Fruit fly (Drosophila melanogaster) whole organism: ENCODE data around the gene CG43057.

Source experiments
- Dll ChIP-seq: fragments of >200 bp; optimal IDR thresholded peaks from 2 replicates; lab custom pipeline; 2017
- pan ChIP-seq: fragments of >200 bp; optimal IDR thresholded peaks from 2 replicates; lab custom pipeline; 2017
- psq ChIP-seq: fragments of >200 bp; optimal IDR thresholded peaks from 2 replicates; lab custom pipeline; 2017

DNA sequence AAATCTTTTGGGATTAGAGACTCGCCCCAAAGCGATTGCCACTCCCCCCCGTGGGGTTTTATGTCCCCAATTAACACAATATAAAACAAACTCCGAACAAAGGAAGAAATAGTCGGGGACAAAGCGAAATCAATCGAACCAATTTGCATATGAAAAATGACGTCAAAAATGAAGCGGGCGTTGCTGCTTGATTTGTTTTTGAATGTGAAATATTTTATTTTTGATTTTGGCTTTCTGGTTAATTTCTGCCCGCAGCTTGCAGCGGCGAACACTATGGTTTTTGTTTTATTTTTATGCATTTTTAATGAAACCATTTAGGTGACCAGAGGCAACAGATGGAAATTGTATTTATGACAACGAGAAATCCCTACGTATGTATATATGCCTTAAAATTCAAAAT, 24.9 kb upstream of the CG43057 start:
- TF ChIP-seq Dll (lab: Kevin White, UChicago) (no peak), pan (no peak), psq (lab: Kevin White, UChicago) (no peak)
